Worm (Caenorhabditis elegans) whole organism, L1 larva: ENCODE measurements around the gene cgt-3.

Experiments
- aha-1 ChIP-seq: fragments of 150-350 bp; optimal IDR thresholded peaks from 2 replicates; lab custom pipeline; 2014; ENCODE audit warnings: missing biosample characterization, missing genetic modification characterization
- alr-1 ChIP-seq: fragments of 200-800 bp; sonication (Bioruptor generic); optimal IDR thresholded peaks from 2 replicates; lab custom pipeline; 2018; ENCODE audit warnings: borderline replicate concordance, mild to moderate bottlenecking, missing genetic modification characterization, missing compliant biosample characterization
- egl-27 ChIP-seq, 2 experiments: fragments of 150-350 bp in 1 of 2; sonication (generic microtip); optimal IDR thresholded peaks; 3 replicates each; lab custom pipeline; 2017 to 2018; ENCODE audit warnings: missing biosample characterization in 2 of 2, missing genetic modification characterization in 2 of 2, missing genetic modification reagents in 2 of 2
- elt-3 ChIP-seq, 6 experiments: fragments of 150-350 bp in 1 of 6; sonication (generic microtip); optimal IDR thresholded peaks; 2 replicates each; lab custom pipeline; 2017 to 2018; ENCODE audit warnings: missing biosample characterization in 6 of 6, missing genetic modification characterization in 6 of 6, inconsistent platforms in 1 of 6
- nhr-237 ChIP-seq: fragments of 150-350 bp; optimal IDR thresholded peaks from 2 replicates; lab custom pipeline; 2014; ENCODE audit warnings: missing biosample characterization, missing genetic modification characterization
- skn-1 ChIP-seq: fragments of 150-350 bp; optimal IDR thresholded peaks from 2 replicates; lab custom pipeline; 2014; ENCODE audit warnings: missing biosample characterization, missing genetic modification characterization
- tbx-2 ChIP-seq: sonication (generic microtip); optimal IDR thresholded peaks from 2 replicates; lab custom pipeline; 2016; ENCODE audit warnings: missing genetic modification characterization, missing compliant biosample characterization
- unc-98 ChIP-seq: fragments of 200-800 bp; sonication (Bioruptor generic); IDR thresholded peaks from 2 replicates; pipeline ENCODE4 v1.3.6; 2022; ENCODE audit warnings: missing genetic modification characterization, missing compliant biosample characterization

ce11 chrII:5946438-5946837, 35.3 kb downstream of the cgt-3 start:
- TF ChIP-seq unc-98 (GFP tag; lab: Robert Waterston, UW) (no peak), nhr-237 (tag; lab: Kevin White, UChicago) (no peak), aha-1 (tag; lab: Kevin White, UChicago) (no peak), alr-1 (tag; lab: Kevin White, UChicago) (no peak), egl-27 (tag; optimal IDR thresholded peaks at IDR 0.05; lab: Kevin White, UChicago) (no peak), skn-1 (tag; lab: Kevin White, UChicago) (no peak), elt-3 (tag; optimal IDR thresholded peaks at IDR 0.05; lab: Kevin White, UChicago) (no peak), tbx-2 (tag; lab: Kevin White, UChicago) (no peak)
